Worm (Caenorhabditis elegans) whole organism, young adult: ENCODE results near the gene Y48A6B.7.
A peak's percentile ranks its signal among the peaks of the same experiment; 100 is the strongest.

Experiments
- B0019.2 ChIP-seq: fragments of 200-800 bp; sonication (Bioruptor generic); conservative IDR thresholded peaks from 2 replicates; pipeline ENCODE4 v1.3.6; 2022; ENCODE audit warnings: missing genetic modification reagents, missing genetic modification characterization, missing compliant biosample characterization
- B0035.1 ChIP-seq: sonication (generic microtip); optimal IDR thresholded peaks from 2 replicates; lab custom pipeline; 2016; ENCODE audit warnings: missing genetic modification characterization, mild to moderate bottlenecking, missing compliant biosample characterization, missing genotype, missing genetic modification reagents
- B0261.1 ChIP-seq: sonication (generic microtip); optimal IDR thresholded peaks from 2 replicates; lab custom pipeline; 2016; ENCODE audit warnings: mild to moderate bottlenecking, missing genetic modification characterization, moderate library complexity, missing compliant biosample characterization
- B0336.3 ChIP-seq: fragments of 200-800 bp; sonication (Bioruptor generic); IDR thresholded peaks from 2 replicates; pipeline ENCODE4 v1.3.6; 2022; ENCODE audit warnings: missing genetic modification characterization, missing compliant biosample characterization
- D2030.7 ChIP-seq: fragments of 200-800 bp; sonication (Bioruptor generic); IDR thresholded peaks from 2 replicates; pipeline ENCODE4 v1.3.6; 2022; ENCODE audit warnings: missing genetic modification reagents, missing genetic modification characterization, missing compliant biosample characterization
- F33H1.4 ChIP-seq: fragments of 200-800 bp; sonication (Bioruptor generic); IDR thresholded peaks from 2 replicates; pipeline ENCODE4 v1.3.6; 2022; ENCODE audit warnings: missing genetic modification reagents, missing genetic modification characterization, missing compliant biosample characterization
- F39B2.1 ChIP-seq: fragments of 200-800 bp; sonication (Bioruptor generic); IDR thresholded peaks from 2 replicates; pipeline ENCODE4 v1.3.6; 2022; ENCODE audit warnings: missing genetic modification reagents, missing genetic modification characterization, missing compliant biosample characterization
- F49E8.2 ChIP-seq: sonication (generic microtip); optimal IDR thresholded peaks from 3 replicates; lab custom pipeline; 2017; ENCODE audit warnings: missing genetic modification characterization, mild to moderate bottlenecking, missing compliant biosample characterization, antibody characterized with exemption, moderate library complexity; ENCODE audit not compliant: insufficient read depth
- Y53G8AR.9 ChIP-seq: fragments of 200-800 bp; sonication (Bioruptor generic); conservative IDR thresholded peaks from 2 replicates; pipeline ENCODE4 v1.3.6; 2022; ENCODE audit warnings: missing genetic modification reagents, missing genetic modification characterization, missing compliant biosample characterization
- Y56A3A.18 ChIP-seq: fragments of 200-800 bp; sonication (Bioruptor generic); IDR thresholded peaks from 2 replicates; pipeline ENCODE4 v1.3.6; 2022; ENCODE audit warnings: missing genetic modification reagents, missing genetic modification characterization, missing compliant biosample characterization
- Y67H2A.10 ChIP-seq: fragments of 200-800 bp; sonication (Bioruptor generic); conservative IDR thresholded peaks from 2 replicates; pipeline ENCODE4 v1.3.6; 2022; ENCODE audit warnings: missing genetic modification reagents, missing genetic modification characterization, missing compliant biosample characterization
- bed-2 ChIP-seq: fragments of 200-800 bp; sonication (Bioruptor generic); IDR thresholded peaks from 2 replicates; pipeline ENCODE4 v1.3.6; 2022; ENCODE audit warnings: missing genetic modification reagents, missing genetic modification characterization, missing compliant biosample characterization
- cebp-1 ChIP-seq, 2 experiments: fragments of 200-800 bp in 1 of 2; sonication (Bioruptor generic) in 1 of 2; sonication (generic microtip) in 1 of 2; IDR thresholded peaks in 1 of 2; optimal IDR thresholded peaks in 1 of 2; 2 replicates each; pipeline versions ENCODE4 v1.3.6 to Lab custom; 2017 to 2022; ENCODE audit warnings: missing compliant biosample characterization in 2 of 2, missing genetic modification characterization in 2 of 2, mild to moderate bottlenecking in 1 of 2, missing genetic modification reagents in 1 of 2, moderate library complexity in 1 of 2
- ceh-58 ChIP-seq: fragments of 200-800 bp; sonication (Bioruptor generic); IDR thresholded peaks from 2 replicates; pipeline ENCODE4 v1.3.6; 2022; ENCODE audit warnings: missing genetic modification characterization, missing compliant biosample characterization
- ceh-91 ChIP-seq: fragments of 200-800 bp; sonication (Bioruptor generic); IDR thresholded peaks from 2 replicates; pipeline ENCODE4 v1.3.6; 2022; ENCODE audit warnings: missing genetic modification reagents, missing genetic modification characterization, missing compliant biosample characterization
- die-1 ChIP-seq: sonication (generic microtip); optimal IDR thresholded peaks from 2 replicates; lab custom pipeline; 2016; ENCODE audit warnings: missing genotype, mild to moderate bottlenecking, missing genetic modification characterization, missing compliant biosample characterization
- dox-1 ChIP-seq: fragments of 200-800 bp; sonication (Bioruptor generic); IDR thresholded peaks from 2 replicates; pipeline ENCODE4 v1.3.6; 2022; ENCODE audit warnings: missing genetic modification reagents, missing genetic modification characterization, missing compliant biosample characterization
- efl-1 ChIP-seq: fragments of 150-350 bp; optimal IDR thresholded peaks from 2 replicates; lab custom pipeline; 2014; ENCODE audit warnings: missing biosample characterization, missing genetic modification reagents, missing genetic modification characterization
- egl-18 ChIP-seq: fragments of 200-800 bp; sonication (Bioruptor generic); IDR thresholded peaks from 2 replicates; pipeline ENCODE4 v1.3.6; 2022; ENCODE audit warnings: missing genetic modification reagents, missing genetic modification characterization, missing compliant biosample characterization
- egl-44 ChIP-seq: fragments of 200-800 bp; sonication (Bioruptor generic); IDR thresholded peaks from 2 replicates; pipeline ENCODE4 v1.3.6; 2022; ENCODE audit warnings: missing genetic modification reagents, missing genetic modification characterization, missing compliant biosample characterization
- fkh-3 ChIP-seq: sonication (generic microtip); optimal IDR thresholded peaks from 2 replicates; lab custom pipeline; 2016; ENCODE audit warnings: mild to moderate bottlenecking, missing genetic modification characterization, missing compliant biosample characterization
- hmg-20 ChIP-seq: fragments of 200-800 bp; sonication (Bioruptor generic); IDR thresholded peaks from 2 replicates; pipeline ENCODE4 v1.3.6; 2022; ENCODE audit warnings: missing genetic modification reagents, missing genetic modification characterization, missing compliant biosample characterization
- let-607 ChIP-seq, 2 experiments: fragments of 200-800 bp in 1 of 2; sonication (Bioruptor generic) in 1 of 2; sonication (generic microtip) in 1 of 2; optimal IDR thresholded peaks; 2 replicates each; lab custom pipeline; 2016 to 2018; ENCODE audit warnings: mild to moderate bottlenecking in 2 of 2, missing compliant biosample characterization in 2 of 2, missing genetic modification characterization in 2 of 2, moderate library complexity in 2 of 2, missing genotype in 1 of 2
- lin-26 ChIP-seq: fragments of 200-800 bp; sonication (Bioruptor generic); IDR thresholded peaks from 2 replicates; pipeline ENCODE4 v1.3.6; 2022; ENCODE audit warnings: missing genetic modification reagents, missing genetic modification characterization, missing compliant biosample characterization
- lin-35 ChIP-seq, 3 experiments: fragments of 150-350 bp in 2 of 3; sonication (generic microtip) in 1 of 3; optimal IDR thresholded peaks; 2 replicates each; lab custom pipeline; 2014 to 2018; ENCODE audit warnings: missing biosample characterization in 3 of 3, missing genetic modification characterization in 3 of 3, missing genetic modification reagents in 3 of 3
- lin-40 ChIP-seq: sonication (generic microtip); optimal IDR thresholded peaks from 2 replicates; lab custom pipeline; 2016; ENCODE audit warnings: missing genetic modification characterization, mild to moderate bottlenecking, missing compliant biosample characterization, missing genotype, missing genetic modification reagents
- lir-1 ChIP-seq: fragments of 200-800 bp; sonication (Bioruptor generic); conservative IDR thresholded peaks from 2 replicates; pipeline ENCODE4 v1.3.6; 2022; ENCODE audit warnings: missing genetic modification reagents, missing genetic modification characterization, missing compliant biosample characterization
- madf-3 ChIP-seq: fragments of 200-800 bp; sonication (Bioruptor generic); IDR thresholded peaks from 2 replicates; pipeline ENCODE4 v1.3.6; 2022; ENCODE audit warnings: missing genetic modification reagents, missing genetic modification characterization, missing compliant biosample characterization
- madf-6 ChIP-seq: fragments of 200-800 bp; sonication (Bioruptor generic); IDR thresholded peaks from 2 replicates; pipeline ENCODE4 v1.3.6; 2022; ENCODE audit warnings: missing genetic modification reagents, missing genetic modification characterization, missing compliant biosample characterization
- mel-28 ChIP-seq: sonication (generic microtip); optimal IDR thresholded peaks from 2 replicates; lab custom pipeline; 2016; ENCODE audit warnings: borderline replicate concordance, mild to moderate bottlenecking, missing genetic modification characterization, missing compliant biosample characterization
- mxl-1 ChIP-seq: sonication (generic microtip); optimal IDR thresholded peaks from 2 replicates; lab custom pipeline; 2016; ENCODE audit warnings: missing genetic modification characterization, missing compliant biosample characterization
- nfya-2 ChIP-seq: fragments of 200-800 bp; sonication (Bioruptor generic); IDR thresholded peaks from 2 replicates; pipeline ENCODE4 v1.3.6; 2022; ENCODE audit warnings: missing genetic modification reagents, missing genetic modification characterization, missing compliant biosample characterization
- nfyb-1 ChIP-seq: fragments of 200-800 bp; sonication (Bioruptor generic); IDR thresholded peaks from 2 replicates; pipeline ENCODE4 v1.3.6; 2022; ENCODE audit warnings: missing genetic modification reagents, missing genetic modification characterization, missing compliant biosample characterization
- pbrm-1 ChIP-seq: fragments of 200-800 bp; sonication (Bioruptor generic); IDR thresholded peaks from 2 replicates; pipeline ENCODE4 v1.3.6; 2022; ENCODE audit warnings: missing genetic modification reagents, missing genetic modification characterization, missing compliant biosample characterization
- pha-4 ChIP-seq: fragments of 150-350 bp; sonication (generic microtip); optimal IDR thresholded peaks from 2 replicates; lab custom pipeline; 2014; ENCODE audit warnings: missing biosample characterization, missing genetic modification reagents, missing genetic modification characterization
- rec-8 ChIP-seq, 2 experiments: sonication (generic microtip); optimal IDR thresholded peaks; 2 replicates each; lab custom pipeline; 2016; ENCODE audit warnings: mild to moderate bottlenecking in 2 of 2, missing genetic modification characterization in 2 of 2, missing genetic modification reagents in 2 of 2, missing genotype in 2 of 2, missing biosample characterization in 1 of 2, missing compliant biosample characterization in 1 of 2, moderate library complexity in 1 of 2
- rpc-1 ChIP-seq, 2 experiments: fragments of 150-350 bp in 1 of 2; sonication (generic microtip) in 1 of 2; optimal IDR thresholded peaks; 2 replicates each; lab custom pipeline; 2014 to 2018; ENCODE audit warnings: missing biosample characterization in 1 of 2, missing genetic modification characterization in 1 of 2, missing genetic modification reagents in 1 of 2, missing genotype in 1 of 2
- snpc-1.1 ChIP-seq: sonication (generic microtip); optimal IDR thresholded peaks from 2 replicates; lab custom pipeline; 2017; ENCODE audit warnings: missing genetic modification characterization, mild to moderate bottlenecking, missing compliant biosample characterization, antibody characterized with exemption, moderate library complexity, missing genotype, missing genetic modification reagents; ENCODE audit not compliant: insufficient read depth
- snpc-1.3 ChIP-seq: sonication (generic microtip); optimal IDR thresholded peaks from 2 replicates; lab custom pipeline; 2017; ENCODE audit warnings: missing genetic modification characterization, mild to moderate bottlenecking, missing compliant biosample characterization, antibody characterized with exemption, moderate library complexity, missing genotype, missing genetic modification reagents; ENCODE audit not compliant: insufficient read depth
- snpc-4 ChIP-seq, 5 experiments: fragments of 150-350 bp in 1 of 5; sonication (generic microtip) in 4 of 5; optimal IDR thresholded peaks; 2 replicates each; lab custom pipeline; 2014 to 2018; ENCODE audit warnings: missing genetic modification characterization in 5 of 5, missing biosample characterization in 3 of 5, antibody characterized with exemption in 2 of 5, mild to moderate bottlenecking in 2 of 5, missing compliant biosample characterization in 2 of 5, missing genotype in 2 of 5, moderate library complexity in 2 of 5, missing genetic modification reagents in 1 of 5
- somi-1 ChIP-seq: fragments of 200-800 bp; sonication (Bioruptor generic); optimal IDR thresholded peaks from 2 replicates; lab custom pipeline; 2018; ENCODE audit warnings: mild to moderate bottlenecking, missing genetic modification characterization, missing compliant biosample characterization
- tbp1 ChIP-seq: fragments of 200-800 bp; sonication (Bioruptor generic); optimal IDR thresholded peaks from 2 replicates; lab custom pipeline; 2018; ENCODE audit warnings: mild to moderate bottlenecking, missing genetic modification characterization, missing compliant biosample characterization
- tlf-1 ChIP-seq: fragments of 200-800 bp; sonication (Bioruptor generic); optimal IDR thresholded peaks from 2 replicates; lab custom pipeline; 2018; ENCODE audit warnings: mild to moderate bottlenecking, missing genetic modification characterization, missing compliant biosample characterization
- zfh-2 ChIP-seq: fragments of 200-800 bp; sonication (Bioruptor generic); conservative IDR thresholded peaks from 2 replicates; pipeline ENCODE4 v1.3.6; 2022; ENCODE audit warnings: missing genetic modification reagents, missing genetic modification characterization, missing compliant biosample characterization
- ztf-28 ChIP-seq: fragments of 200-800 bp; sonication (Bioruptor generic); IDR thresholded peaks from 2 replicates; pipeline ENCODE4 v1.3.6; 2022; ENCODE audit warnings: missing genetic modification reagents, missing genetic modification characterization, missing compliant biosample characterization

The Y48A6B.7 gene

DNA sequence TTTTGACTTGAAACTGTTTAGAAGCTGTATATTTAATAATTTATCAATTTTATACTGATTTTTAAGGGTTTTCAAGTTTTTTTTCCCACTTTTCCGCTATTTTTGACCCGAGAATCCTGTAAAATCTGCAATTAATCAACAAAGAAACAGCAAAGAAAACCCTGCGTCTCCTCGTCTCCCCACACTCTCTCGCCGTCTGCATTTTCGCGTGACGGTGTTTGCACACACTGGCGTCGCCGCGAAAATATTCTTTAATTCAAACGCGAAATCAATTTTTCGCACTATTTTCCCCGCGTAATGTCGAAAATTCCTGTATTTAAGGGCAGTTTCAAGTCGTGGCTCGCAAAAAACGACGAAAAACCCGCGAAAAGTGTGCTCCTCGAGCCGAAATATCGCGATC lies 36.9 kb upstream of the Y48A6B.7 start, which contains the start of gene rsa-2 (continued):
- TF ChIP-seq ceh-91 (GFP tag; lab: Robert Waterston, UW) = peak; percentile 73
- TF ChIP-seq lin-40 = peak; percentile 38
- peak; percentile 39; the same call in 1 of the 2 replicates for TF ChIP-seq nfyb-1 (GFP tag; lab: Robert Waterston, UW)
- TF ChIP-seq egl-18 (GFP tag; lab: Robert Waterston, UW) = no peak
- TF ChIP-seq F49E8.2 (tag; lab: Kevin White, UChicago) = peak; percentile 16
- no peak for TF ChIP-seq let-607 (tag; optimal IDR thresholded peaks at IDR 0.05; lab: Kevin White, UChicago)
- peak; percentile 7 for TF ChIP-seq snpc-4 (GFP tag; optimal IDR thresholded peaks at IDR 0.05; lab: Kevin White, UChicago)
- peak in 3 of 4 experiments; percentile 18 to 53 (median 44) for TF ChIP-seq snpc-4 (tag; optimal IDR thresholded peaks at IDR 0.05; lab: Kevin White, UChicago)
- TF ChIP-seq madf-3 = peak; percentile 80; the same call in 1 of the 2 replicates
- TF ChIP-seq D2030.7 (GFP tag; lab: Robert Waterston, UW) = peak; percentile 69
- TF ChIP-seq B0035.1 (tag; lab: Kevin White, UChicago) = no peak
- no peak for TF ChIP-seq Y67H2A.10 (GFP tag; lab: Robert Waterston, UW)
- no peak for TF ChIP-seq somi-1
- peak; percentile 1 for TF ChIP-seq B0261.1 (tag; lab: Kevin White, UChicago)
- no peak for TF ChIP-seq mxl-1 (tag; lab: Kevin White, UChicago)
- TF ChIP-seq ztf-28 = no peak
- peak; percentile 39 for TF ChIP-seq snpc-1.1 (tag; lab: Kevin White, UChicago)
- TF ChIP-seq egl-44 = no peak
- peak; percentile 64 for TF ChIP-seq B0019.2
- peak; percentile 93 for TF ChIP-seq madf-6 (GFP tag; lab: Robert Waterston, UW)
- TF ChIP-seq mel-28 (tag; lab: Kevin White, UChicago) = no peak
- no peak for TF ChIP-seq nfya-2 (GFP tag; lab: Robert Waterston, UW)
- TF ChIP-seq fkh-3 (tag; lab: Kevin White, UChicago) = no peak
- TF ChIP-seq tbp1 = peak; percentile 48
- TF ChIP-seq F33H1.4 (GFP tag; lab: Robert Waterston, UW) = peak; percentile 68
- peak; percentile 51; the same call in 1 of the 2 replicates for TF ChIP-seq pbrm-1 (GFP tag; lab: Robert Waterston, UW)
- no peak for TF ChIP-seq rpc-1 (optimal IDR thresholded peaks at IDR 0.05; lab: Kevin White, UChicago)
- no peak for TF ChIP-seq rpc-1 (tag; optimal IDR thresholded peaks at IDR 0.05; lab: Kevin White, UChicago)
- TF ChIP-seq tlf-1 (GFP tag; lab: Kevin White, UChicago) = peak; percentile 24
- no peak for TF ChIP-seq pha-4 (tag; lab: Kevin White, UChicago)
- no peak for TF ChIP-seq ceh-58 (GFP tag; lab: Robert Waterston, UW)
- no peak for TF ChIP-seq bed-2 (GFP tag; lab: Robert Waterston, UW)
- 0 out of 2 replicates have a peak, but pooled peaks have one; percentile 33 for TF ChIP-seq Y53G8AR.9 (GFP tag; lab: Robert Waterston, UW)
- no peak for TF ChIP-seq B0336.3
- no peak for TF ChIP-seq hmg-20 (GFP tag; lab: Robert Waterston, UW)
- TF ChIP-seq cebp-1 (GFP tag; IDR thresholded peaks at IDR 0.05; lab: Robert Waterston, UW) = no peak
- peak; percentile 29 for TF ChIP-seq cebp-1 (tag; optimal IDR thresholded peaks at IDR 0.05; lab: Kevin White, UChicago)
- no peak for TF ChIP-seq rec-8 (tag; optimal IDR thresholded peaks at IDR 0.05; lab: Kevin White, UChicago)
- TF ChIP-seq lir-1 (GFP tag; lab: Robert Waterston, UW) = 0 out of 2 replicates have a peak, but pooled peaks have one; percentile 35
- TF ChIP-seq lin-35 (GFP tag; optimal IDR thresholded peaks at IDR 0.05; lab: Kevin White, UChicago) = peak in 1 of 3 experiments; percentile 79
- no peak for TF ChIP-seq die-1
- TF ChIP-seq dox-1 (GFP tag; lab: Robert Waterston, UW) = peak; percentile 76
- TF ChIP-seq snpc-1.3 = no peak
- no peak for TF ChIP-seq F39B2.1 (GFP tag; lab: Robert Waterston, UW)
- TF ChIP-seq efl-1 = peak; percentile 91
- TF ChIP-seq lin-26 (GFP tag; lab: Robert Waterston, UW) = no peak
- TF ChIP-seq Y56A3A.18 (GFP tag; lab: Robert Waterston, UW) = no peak
- no peak for TF ChIP-seq zfh-2
